Worm (Caenorhabditis elegans) whole organism, L4 larva: ENCODE data around the gene aptf-4.

Experiments
- D1046.2 ChIP-seq: fragments of 200-800 bp; sonication (Bioruptor generic); IDR thresholded peaks from 2 replicates; pipeline ENCODE4 v1.3.6; 2022; ENCODE audit warnings: missing genetic modification characterization, missing compliant biosample characterization
- F26F4.8 ChIP-seq: fragments of 200-800 bp; sonication (Bioruptor generic); conservative IDR thresholded peaks from 2 replicates; pipeline ENCODE4 v1.3.6; 2022; ENCODE audit warnings: missing genetic modification characterization, missing compliant biosample characterization
- R02D3.7 ChIP-seq: fragments of 150-350 bp; sonication (generic microtip); optimal IDR thresholded peaks from 3 replicates; lab custom pipeline; 2014; ENCODE audit warnings: missing biosample characterization, missing genetic modification characterization
- T26A8.4 ChIP-seq: fragments of 200-800 bp; sonication (Bioruptor generic); IDR thresholded peaks from 2 replicates; pipeline ENCODE4 v1.3.6; 2022; ENCODE audit warnings: missing genetic modification characterization, missing compliant biosample characterization
- Y105C5A.15 ChIP-seq: fragments of 200-800 bp; sonication (Bioruptor generic); IDR thresholded peaks from 2 replicates; pipeline ENCODE4 v1.3.6; 2022; ENCODE audit warnings: missing genetic modification characterization, missing compliant biosample characterization
- Y48G9A.11 ChIP-seq: fragments of 200-800 bp; sonication (Bioruptor generic); IDR thresholded peaks from 2 replicates; pipeline ENCODE4 v1.3.6; 2022; ENCODE audit warnings: missing genetic modification reagents, missing genetic modification characterization, missing compliant biosample characterization
- Y75B8A.6 ChIP-seq: fragments of 200-800 bp; sonication (Bioruptor generic); IDR thresholded peaks from 2 replicates; pipeline ENCODE4 v1.3.6; 2022; ENCODE audit warnings: missing genetic modification reagents, missing genetic modification characterization, missing compliant biosample characterization
- ZK546.5 ChIP-seq, 2 experiments: sonication (generic microtip); optimal IDR thresholded peaks; 2 replicates each; lab custom pipeline; 2017; ENCODE audit warnings: missing biosample characterization in 2 of 2, missing genetic modification characterization in 2 of 2
- ama-1 ChIP-seq: fragments of 150-350 bp; optimal IDR thresholded peaks from 2 replicates; lab custom pipeline; 2014; ENCODE audit warnings: inconsistent platforms, mixed read lengths
- arid-1 ChIP-seq: fragments of 200-800 bp; sonication (Bioruptor generic); conservative IDR thresholded peaks from 2 replicates; pipeline ENCODE4 v1.3.6; 2022; ENCODE audit warnings: missing genetic modification reagents, missing genetic modification characterization, missing compliant biosample characterization
- ceh-20 ChIP-seq: fragments of 200-800 bp; sonication (Bioruptor generic); IDR thresholded peaks from 2 replicates; pipeline ENCODE4 v1.3.6; 2022; ENCODE audit warnings: missing genetic modification reagents, missing genetic modification characterization, missing compliant biosample characterization
- ceh-32 ChIP-seq: sonication (generic microtip); optimal IDR thresholded peaks from 2 replicates; lab custom pipeline; 2016; ENCODE audit warnings: mild to moderate bottlenecking, missing genetic modification characterization, missing compliant biosample characterization; ENCODE audit not compliant: poor library complexity
- ceh-44 ChIP-seq: fragments of 200-800 bp; sonication (Bioruptor generic); IDR thresholded peaks from 2 replicates; pipeline ENCODE4 v1.3.6; 2022; ENCODE audit warnings: missing genetic modification reagents, missing genetic modification characterization, missing compliant biosample characterization
- ceh-82 ChIP-seq: sonication (generic microtip); optimal IDR thresholded peaks from 2 replicates; lab custom pipeline; 2017; ENCODE audit warnings: missing biosample characterization, missing genetic modification characterization
- cey-2 ChIP-seq: sonication (generic microtip); optimal IDR thresholded peaks from 3 replicates; lab custom pipeline; 2017; ENCODE audit warnings: missing genetic modification characterization, mild to moderate bottlenecking, missing compliant biosample characterization, antibody characterized with exemption, borderline replicate concordance; ENCODE audit not compliant: insufficient read depth
- daf-19 ChIP-seq: fragments of 200-800 bp; sonication (Bioruptor generic); conservative IDR thresholded peaks from 2 replicates; pipeline ENCODE4 v1.3.6; 2022; ENCODE audit warnings: missing genetic modification characterization, missing compliant biosample characterization
- dmd-6 ChIP-seq: fragments of 200-800 bp; sonication (Bioruptor generic); IDR thresholded peaks from 2 replicates; pipeline ENCODE4 v1.3.6; 2022; ENCODE audit warnings: missing genetic modification reagents, missing genetic modification characterization, missing compliant biosample characterization
- dpl-1 ChIP-seq: fragments of 150-350 bp; optimal IDR thresholded peaks from 2 replicates; lab custom pipeline; 2014; ENCODE audit warnings: missing biosample characterization, missing genetic modification reagents, missing genetic modification characterization
- duxl-1 ChIP-seq: sonication (generic microtip); optimal IDR thresholded peaks from 2 replicates; lab custom pipeline; 2016; ENCODE audit warnings: mild to moderate bottlenecking, missing genetic modification characterization, moderate library complexity, missing compliant biosample characterization; ENCODE audit not compliant: poor library complexity
- dve-1 ChIP-seq: sonication (generic microtip); optimal IDR thresholded peaks from 2 replicates; lab custom pipeline; 2017; ENCODE audit warnings: antibody characterized with exemption, mild to moderate bottlenecking, missing genetic modification characterization, missing compliant biosample characterization; ENCODE audit not compliant: insufficient read depth
- fkh-10 ChIP-seq: fragments of 150-350 bp; optimal IDR thresholded peaks from 2 replicates; lab custom pipeline; 2014; ENCODE audit warnings: missing biosample characterization, missing genetic modification reagents, missing genetic modification characterization
- gei-8 ChIP-seq: fragments of 200-800 bp; sonication (Bioruptor generic); optimal IDR thresholded peaks from 2 replicates; lab custom pipeline; 2018; ENCODE audit warnings: mild to moderate bottlenecking, missing genetic modification characterization, missing compliant biosample characterization
- hif-1 ChIP-seq, 2 experiments: sonication (generic microtip); optimal IDR thresholded peaks; 2 replicates each; lab custom pipeline; 2016 to 2017; ENCODE audit warnings: missing compliant biosample characterization in 2 of 2, missing genetic modification characterization in 2 of 2, missing genetic modification reagents in 2 of 2, missing genotype in 2 of 2, mild to moderate bottlenecking in 1 of 2
- lim-7 ChIP-seq: fragments of 200-800 bp; sonication (Bioruptor generic); IDR thresholded peaks from 2 replicates; pipeline ENCODE4 v1.3.6; 2022; ENCODE audit warnings: missing genetic modification characterization, missing compliant biosample characterization
- lin-13 ChIP-seq: fragments of 150-350 bp; optimal IDR thresholded peaks from 2 replicates; lab custom pipeline; 2014; ENCODE audit warnings: missing biosample characterization, missing genetic modification reagents, missing genetic modification characterization
- lin-15B ChIP-seq: fragments of 150-350 bp; sonication (generic microtip); optimal IDR thresholded peaks from 3 replicates; lab custom pipeline; 2014; ENCODE audit warnings: missing biosample characterization, missing genetic modification characterization
- lir-3 ChIP-seq: sonication (generic microtip); optimal IDR thresholded peaks from 2 replicates; lab custom pipeline; 2016; ENCODE audit warnings: mild to moderate bottlenecking, missing genetic modification characterization, missing compliant biosample characterization
- lsy-2 ChIP-seq, 2 experiments: fragments of 150-350 bp in 1 of 2; sonication (generic microtip) in 1 of 2; optimal IDR thresholded peaks; 2 replicates each; lab custom pipeline; 2014 to 2017; ENCODE audit warnings: missing biosample characterization in 2 of 2, missing genetic modification characterization in 2 of 2
- madf-5 ChIP-seq, 2 experiments: fragments of 200-800 bp; sonication (Bioruptor generic); IDR thresholded peaks; 2 replicates each; pipeline ENCODE4 v1.3.6; 2022; ENCODE audit warnings: missing compliant biosample characterization in 2 of 2, missing genetic modification characterization in 2 of 2
- mdt-29 ChIP-seq: fragments of 200-800 bp; sonication (Bioruptor generic); IDR thresholded peaks from 2 replicates; pipeline ENCODE4 v1.3.6; 2022; ENCODE audit warnings: missing genetic modification reagents, missing genetic modification characterization, missing compliant biosample characterization
- mep-1 ChIP-seq: fragments of 150-350 bp; sonication (generic microtip); optimal IDR thresholded peaks from 3 replicates; lab custom pipeline; 2014; ENCODE audit warnings: missing biosample characterization, missing genetic modification characterization
- mxl-3 ChIP-seq: fragments of 200-800 bp; sonication (Bioruptor generic); optimal IDR thresholded peaks from 2 replicates; lab custom pipeline; 2018; ENCODE audit warnings: mild to moderate bottlenecking, missing genetic modification characterization, missing compliant biosample characterization
- nhr-11 ChIP-seq: fragments of 150-350 bp; optimal IDR thresholded peaks from 2 replicates; lab custom pipeline; 2014; ENCODE audit warnings: missing biosample characterization, missing genetic modification characterization
- nhr-28 ChIP-seq: fragments of 150-350 bp; optimal IDR thresholded peaks from 2 replicates; lab custom pipeline; 2014; ENCODE audit warnings: missing biosample characterization, missing genetic modification characterization
- nhr-42 ChIP-seq: fragments of 200-800 bp; sonication (Bioruptor generic); IDR thresholded peaks from 2 replicates; pipeline ENCODE4 v1.3.6; 2022; ENCODE audit warnings: missing genetic modification characterization, missing compliant biosample characterization
- nhr-48 ChIP-seq: sonication (generic microtip); optimal IDR thresholded peaks from 2 replicates; lab custom pipeline; 2016; ENCODE audit warnings: mild to moderate bottlenecking, missing genetic modification characterization, missing compliant biosample characterization
- pha-4 ChIP-seq, 2 experiments: fragments of 150-350 bp in 1 of 2; fragments of 200-800 bp in 1 of 2; sonication (Bioruptor generic) in 1 of 2; IDR thresholded peaks in 1 of 2; optimal IDR thresholded peaks in 1 of 2; 2 replicates each; pipeline versions ENCODE4 v1.3.6 to Lab custom; 2014 to 2022; ENCODE audit warnings: missing genetic modification characterization in 2 of 2, missing genetic modification reagents in 2 of 2, missing biosample characterization in 1 of 2, missing compliant biosample characterization in 1 of 2
- php-3 ChIP-seq: fragments of 200-800 bp; sonication (Bioruptor generic); IDR thresholded peaks from 2 replicates; pipeline ENCODE4 v1.3.6; 2022; ENCODE audit warnings: missing genetic modification reagents, missing genetic modification characterization, missing compliant biosample characterization
- rbr-2 ChIP-seq: sonication (generic microtip); optimal IDR thresholded peaks from 2 replicates; lab custom pipeline; 2016; ENCODE audit warnings: missing genotype, missing genetic modification characterization, missing compliant biosample characterization
- set-16 ChIP-seq: fragments of 200-800 bp; sonication (Bioruptor generic); IDR thresholded peaks from 2 replicates; pipeline ENCODE4 v1.3.6; 2022; ENCODE audit warnings: missing genetic modification reagents, missing genetic modification characterization, missing compliant biosample characterization
- skn-1 ChIP-seq: fragments of 150-350 bp; optimal IDR thresholded peaks from 2 replicates; lab custom pipeline; 2014; ENCODE audit warnings: missing biosample characterization, missing genetic modification characterization
- spr-1 ChIP-seq: sonication (generic microtip); optimal IDR thresholded peaks from 2 replicates; lab custom pipeline; 2016; ENCODE audit warnings: mild to moderate bottlenecking, missing genetic modification characterization, missing compliant biosample characterization
- unc-130 ChIP-seq: sonication (generic microtip); optimal IDR thresholded peaks from 2 replicates; lab custom pipeline; 2016; ENCODE audit warnings: missing genetic modification reagents, missing genetic modification characterization, missing compliant biosample characterization
- unc-39 ChIP-seq: sonication (generic microtip); optimal IDR thresholded peaks from 2 replicates; lab custom pipeline; 2017; ENCODE audit warnings: missing biosample characterization, missing genetic modification characterization
- vab-7 ChIP-seq: fragments of 200-800 bp; sonication (Bioruptor generic); IDR thresholded peaks from 2 replicates; pipeline ENCODE4 v1.3.6; 2022; ENCODE audit warnings: missing genetic modification reagents, missing genetic modification characterization, missing compliant biosample characterization
- zfp-2 ChIP-seq: sonication (generic microtip); optimal IDR thresholded peaks from 2 replicates; lab custom pipeline; 2016; ENCODE audit warnings: mild to moderate bottlenecking, missing genetic modification characterization, missing compliant biosample characterization
- zfp-3 ChIP-seq: fragments of 200-800 bp; sonication (Bioruptor generic); conservative IDR thresholded peaks from 2 replicates; pipeline ENCODE4 v1.3.6; 2022; ENCODE audit warnings: missing genetic modification reagents, missing genetic modification characterization, missing compliant biosample characterization
- ztf-7 ChIP-seq: fragments of 150-350 bp; optimal IDR thresholded peaks from 2 replicates; lab custom pipeline; 2014; ENCODE audit warnings: missing biosample characterization, missing genetic modification characterization

The aptf-4 gene

DNA sequence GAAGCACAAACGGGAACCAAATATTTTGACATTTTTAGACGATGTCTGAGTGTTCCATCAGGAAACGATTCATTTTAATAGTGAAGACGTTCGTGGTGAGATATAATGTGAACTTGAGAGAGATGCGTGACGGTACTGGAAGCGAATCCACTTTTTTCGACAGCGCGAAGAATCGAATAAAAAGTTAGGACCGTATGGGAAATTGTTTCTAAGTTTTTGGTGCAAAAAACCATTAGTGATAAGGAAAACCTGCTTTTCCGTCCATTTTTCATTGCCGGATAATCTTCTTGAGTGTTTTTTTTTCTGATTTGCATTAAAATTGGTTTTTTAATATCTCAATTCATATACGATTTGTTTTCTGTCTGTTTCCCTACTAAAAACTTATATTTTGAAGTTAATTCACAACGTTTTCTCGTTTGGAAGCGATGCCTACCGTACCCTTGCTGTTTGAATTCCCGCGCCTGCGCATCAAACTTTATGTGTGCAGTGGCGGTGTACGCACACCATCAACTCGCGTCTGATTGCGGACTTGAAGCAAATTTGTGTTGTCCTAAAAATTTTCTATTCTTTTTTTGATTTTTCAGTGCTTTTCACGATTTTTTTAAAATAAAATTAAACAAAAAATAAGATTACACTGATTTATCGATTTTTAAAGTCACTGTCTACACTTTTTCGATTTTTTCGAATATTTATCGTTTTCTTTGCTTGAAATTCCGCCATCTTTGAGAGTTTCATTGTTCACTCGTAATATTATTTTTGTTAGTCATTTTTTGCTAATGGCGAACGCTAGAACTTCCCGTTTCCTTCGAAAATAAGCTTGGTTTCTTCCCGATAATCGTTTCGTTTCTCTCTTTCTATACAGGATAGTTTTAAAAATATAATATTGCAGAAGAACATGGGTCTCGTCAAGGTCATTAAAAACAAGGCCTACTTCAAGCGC lies 21.5 kb upstream of the aptf-4 start, which contains the start of the genes col-38 and rpl-5 (continued):
- TF ChIP-seq vab-7 (GFP tag; lab: Robert Waterston, UW) (no peak), ama-1 (lab: Kevin White, UChicago) (peak; percentile 65), rbr-2 (peak; percentile 87), hif-1 (tag; optimal IDR thresholded peaks at IDR 0.05; lab: Kevin White, UChicago) (peak in 1 of 2 experiments; percentile 78), ceh-82 (tag; lab: Kevin White, UChicago) (no peak), D1046.2 (GFP tag; lab: Robert Waterston, UW) (no peak), T26A8.4 (GFP tag; lab: Robert Waterston, UW) (peak; percentile 69), spr-1 (tag; lab: Kevin White, UChicago) (peak; percentile 47), unc-130 (GFP tag; lab: Kevin White, UChicago) (peak; percentile 17), daf-19 (0 out of 2 replicates have a peak, but pooled peaks have one; percentile 51), dpl-1 (peak; percentile 96), cey-2 (tag; lab: Kevin White, UChicago) (no peak), zfp-2 (tag; lab: Kevin White, UChicago) (peak; percentile 87), duxl-1 (tag; lab: Kevin White, UChicago) (peak; percentile 53), pha-4 (GFP tag; IDR thresholded peaks at IDR 0.05; lab: Robert Waterston, UW) (no peak), pha-4 (tag; optimal IDR thresholded peaks at IDR 0.05; lab: Kevin White, UChicago) (peak; percentile 84), ztf-7 (tag; lab: Kevin White, UChicago) (no peak), Y105C5A.15 (no peak), php-3 (GFP tag; lab: Robert Waterston, UW) (0 out of 2 replicates have a peak, but pooled peaks have one; percentile 62), ceh-20 (GFP tag; lab: Robert Waterston, UW) (no peak), lim-7 (GFP tag; lab: Robert Waterston, UW) (no peak), ceh-44 (peak; percentile 49; the same call in 1 of the 2 replicates), Y48G9A.11 (GFP tag; lab: Robert Waterston, UW) (no peak), gei-8 (GFP tag; lab: Kevin White, UChicago) (no peak), dve-1 (peak; percentile 90), lin-13 (GFP tag; lab: Kevin White, UChicago) (peak; percentile 72), mep-1 (tag; lab: Kevin White, UChicago) (peak; percentile 92), lin-15B (no peak), Y75B8A.6 (no peak), lir-3 (no peak), dmd-6 (peak; percentile 60), lsy-2 (tag; optimal IDR thresholded peaks at IDR 0.05; lab: Kevin White, UChicago) (peak; percentile 89 to 98), nhr-48 (tag; lab: Kevin White, UChicago) (peak; percentile 55), set-16 (GFP tag; lab: Robert Waterston, UW) (no peak), unc-39 (tag; lab: Kevin White, UChicago) (no peak), nhr-42 (GFP tag; lab: Robert Waterston, UW) (peak; percentile 23; the same call in 1 of the 2 replicates), ceh-32 (tag; lab: Kevin White, UChicago) (no peak), arid-1 (GFP tag; lab: Robert Waterston, UW) (peak; percentile 60; the same call in 1 of the 2 replicates), fkh-10 (peak; percentile 90), ZK546.5 (tag; optimal IDR thresholded peaks at IDR 0.05; lab: Kevin White, UChicago) (peak; percentile 26 to 93), R02D3.7 (tag; lab: Kevin White, UChicago) (no peak), zfp-3 (0 out of 2 replicates have a peak, but pooled peaks have one; percentile 65), mxl-3 (GFP tag; lab: Kevin White, UChicago) (peak; percentile 67), nhr-28 (tag; lab: Kevin White, UChicago) (peak; percentile 85), mdt-29 (GFP tag; lab: Robert Waterston, UW) (no peak), nhr-11 (tag; lab: Kevin White, UChicago) (peak; percentile 87), madf-5 (GFP tag; IDR thresholded peaks at IDR 0.05; lab: Robert Waterston, UW) (no peak), skn-1 (no peak), F26F4.8 (no peak)
